Fruit fly (Drosophila melanogaster): ENCODE results near the gene CG5506.
A peak's percentile ranks its signal among the peaks of the same experiment; 100 is the strongest.

- TF ChIP-seq CG6163 (GFP tag; IDR thresholded peaks at IDR 0.05): no peak
- no peak for TF ChIP-seq Blimp-1 (GFP tag; optimal IDR thresholded peaks at IDR 0.05)
- peak; percentile 26 for TF ChIP-seq Eip78C (GFP tag)
- no peak for TF ChIP-seq OdsH (GFP tag; optimal IDR thresholded peaks at IDR 0.05)
- no peak for TF ChIP-seq CG16779 (tag; optimal IDR thresholded peaks at IDR 0.05)
- TF ChIP-seq Gug (GFP tag; IDR thresholded peaks at IDR 0.05): no peak
- no peak for TF ChIP-seq fkh (GFP tag; optimal IDR thresholded peaks at IDR 0.05)
- no peak for TF ChIP-seq Ets96B (tag; optimal IDR thresholded peaks at IDR 0.05)
- TF ChIP-seq Eip75B (GFP tag; optimal IDR thresholded peaks at IDR 0.05): no peak
- no peak for TF ChIP-seq fd85E (GFP tag; optimal IDR thresholded peaks at IDR 0.05)
- TF ChIP-seq CG11902 (GFP tag; optimal IDR thresholded peaks at IDR 0.05): no peak
- TF ChIP-seq CG32006 (GFP tag; optimal IDR thresholded peaks at IDR 0.05): no peak
- no peak for TF ChIP-seq svp (GFP tag)
Observed at dm6 chr3L:17904593-17904992, 20.4 kb upstream of the CG5506 start.

Measured in whole organism, prepupa.